Fruit fly (Drosophila melanogaster) whole organism, embryonic: ENCODE results near the gene heix.

Experiments used
- Abd-B ChIP-seq: fragments of 200-800 bp; sonication (Bioruptor generic); optimal IDR thresholded peaks from 2 replicates; lab custom pipeline; 2018; ENCODE audit warnings: missing biosample characterization, mild to moderate bottlenecking, missing genetic modification characterization, moderate library complexity
- Atf-2 ChIP-seq: fragments of 200-800 bp; sonication (Bioruptor generic); optimal IDR thresholded peaks from 2 replicates; lab custom pipeline; 2016; ENCODE audit warnings: missing biosample characterization, missing genetic modification characterization
- B-H1 ChIP-seq: fragments of 200-800 bp; sonication (Bioruptor generic); IDR thresholded peaks from 3 replicates; pipeline ENCODE4 v1.3.6; 2022; ENCODE audit warnings: missing biosample characterization, missing genetic modification characterization
- CG10366 ChIP-seq: fragments of 200-800 bp; sonication (Bioruptor generic); IDR thresholded peaks from 2 replicates; pipeline ENCODE4 v1.3.6; 2022; ENCODE audit warnings: missing biosample characterization, missing genetic modification characterization
- CG12299 ChIP-seq: fragments of 200-800 bp; sonication (Bioruptor generic); optimal IDR thresholded peaks from 2 replicates; lab custom pipeline; 2018; ENCODE audit warnings: missing biosample characterization, mild to moderate bottlenecking, missing genetic modification characterization
- CG12769 ChIP-seq: fragments of 200-800 bp; sonication (Bioruptor generic); optimal IDR thresholded peaks from 2 replicates; lab custom pipeline; 2019; ENCODE audit warnings: missing biosample characterization, mild to moderate bottlenecking, missing genetic modification characterization, moderate library complexity
- CG13894 ChIP-seq: fragments of 200-800 bp; sonication (Bioruptor generic); optimal IDR thresholded peaks from 3 replicates; lab custom pipeline; 2018; ENCODE audit warnings: missing biosample characterization, mild to moderate bottlenecking, missing genetic modification characterization, moderate library complexity
- CG14014 ChIP-seq: fragments of 200-800 bp; sonication (Bioruptor generic); IDR thresholded peaks from 2 replicates; pipeline ENCODE4 v1.3.6; 2022; ENCODE audit warnings: missing biosample characterization, missing genetic modification characterization
- CG14441 ChIP-seq: fragments of 200-800 bp; sonication (Bioruptor generic); IDR thresholded peaks from 2 replicates; pipeline ENCODE4 v1.3.6; 2022; ENCODE audit warnings: missing biosample characterization, missing genetic modification characterization
- CG15011 ChIP-seq: fragments of 200-800 bp; sonication (Bioruptor generic); optimal IDR thresholded peaks from 3 replicates; lab custom pipeline; 2018; ENCODE audit warnings: missing biosample characterization, mild to moderate bottlenecking, missing genetic modification characterization
- CG15269 ChIP-seq: fragments of 200-800 bp; sonication (Bioruptor generic); optimal IDR thresholded peaks from 2 replicates; lab custom pipeline; 2018; ENCODE audit warnings: missing biosample characterization, mild to moderate bottlenecking, missing genetic modification characterization, moderate library complexity
- CG1529 ChIP-seq: fragments of 200-800 bp; sonication (Bioruptor generic); optimal IDR thresholded peaks from 3 replicates; lab custom pipeline; 2018; ENCODE audit warnings: missing biosample characterization, missing genetic modification characterization
- CG1647 ChIP-seq: fragments of 200-800 bp; sonication (Bioruptor generic); optimal IDR thresholded peaks from 3 replicates; lab custom pipeline; 2016; ENCODE audit warnings: missing biosample characterization, missing genetic modification characterization
- CG17829 ChIP-seq: fragments of 200-800 bp; optimal IDR thresholded peaks from 2 replicates; lab custom pipeline; 2019; ENCODE audit warnings: missing biosample characterization, mild to moderate bottlenecking, missing genetic modification characterization, moderate library complexity
- CG31441 ChIP-seq: fragments of 200-800 bp; sonication (Bioruptor generic); IDR thresholded peaks from 2 replicates; pipeline ENCODE4 v1.3.6; 2022; ENCODE audit warnings: missing biosample characterization, missing genetic modification characterization
- CG32772 ChIP-seq: fragments of 200-800 bp; sonication (Bioruptor generic); IDR thresholded peaks from 2 replicates; pipeline ENCODE4 v1.3.6; 2022; ENCODE audit warnings: missing biosample characterization, missing genetic modification characterization
- CG3281 ChIP-seq: fragments of 200-800 bp; sonication (Bioruptor generic); optimal IDR thresholded peaks from 3 replicates; lab custom pipeline; 2017; ENCODE audit warnings: missing biosample characterization, mild to moderate bottlenecking, missing genetic modification characterization
- CG5245 ChIP-seq: fragments of 200-800 bp; sonication (Bioruptor generic); optimal IDR thresholded peaks from 3 replicates; lab custom pipeline; 2016; ENCODE audit warnings: missing biosample characterization, missing genetic modification characterization
- CG5953 ChIP-seq: fragments of 200-800 bp; sonication (Bioruptor generic); IDR thresholded peaks from 2 replicates; pipeline ENCODE4 v1.3.6; 2022; ENCODE audit warnings: missing biosample characterization, missing genetic modification characterization
- CG6854 ChIP-seq: fragments of 200-800 bp; sonication (Bioruptor generic); optimal IDR thresholded peaks from 3 replicates; lab custom pipeline; 2017; ENCODE audit warnings: missing biosample characterization, mild to moderate bottlenecking, missing genetic modification characterization
- CG8765 ChIP-seq: fragments of 200-800 bp; sonication (Bioruptor generic); IDR thresholded peaks from 2 replicates; pipeline ENCODE4 v1.3.6; 2022; ENCODE audit warnings: missing biosample characterization, missing genetic modification characterization
- CG9437 ChIP-seq: fragments of 200-800 bp; sonication (Bioruptor generic); optimal IDR thresholded peaks from 2 replicates; lab custom pipeline; 2018; ENCODE audit warnings: missing biosample characterization, mild to moderate bottlenecking, missing genetic modification characterization
- CG9817 ChIP-seq: fragments of 200-800 bp; sonication (Bioruptor generic); optimal IDR thresholded peaks from 2 replicates; lab custom pipeline; 2018; ENCODE audit warnings: missing biosample characterization, mild to moderate bottlenecking, missing genetic modification characterization, moderate library complexity
- CHES-1-like ChIP-seq: fragments of 200-800 bp; sonication (Bioruptor generic); optimal IDR thresholded peaks from 2 replicates; lab custom pipeline; 2016; ENCODE audit warnings: missing biosample characterization, missing genetic modification characterization
- CrebB ChIP-seq: fragments of 200-800 bp; sonication (Bioruptor generic); optimal IDR thresholded peaks from 3 replicates; lab custom pipeline; 2018; ENCODE audit warnings: missing biosample characterization, mild to moderate bottlenecking, missing genetic modification characterization
- Dek ChIP-seq: fragments of 200-800 bp; sonication (Bioruptor generic); optimal IDR thresholded peaks from 3 replicates; lab custom pipeline; 2019; ENCODE audit warnings: missing biosample characterization, mild to moderate bottlenecking, missing genetic modification characterization, moderate library complexity
- Dip3 ChIP-seq: fragments of 200-800 bp; sonication (Bioruptor generic); optimal IDR thresholded peaks from 3 replicates; lab custom pipeline; 2016; ENCODE audit warnings: missing biosample characterization, missing genetic modification characterization
- NFAT ChIP-seq: fragments of 200-800 bp; sonication (Bioruptor generic); IDR thresholded peaks from 2 replicates; pipeline ENCODE4 v1.3.6; 2022; ENCODE audit warnings: missing biosample characterization, missing genetic modification characterization
- Poxn ChIP-seq: fragments of 200-800 bp; sonication (Bioruptor generic); IDR thresholded peaks from 2 replicates; pipeline ENCODE4 v1.3.6; 2022; ENCODE audit warnings: missing biosample characterization, missing genetic modification characterization
- Ptx1 ChIP-seq: fragments of 200-800 bp; sonication (Bioruptor generic); IDR thresholded peaks from 2 replicates; pipeline ENCODE4 v1.3.6; 2022; ENCODE audit warnings: missing biosample characterization, missing genetic modification characterization
- ato ChIP-seq: fragments of 200-800 bp; sonication (Bioruptor generic); IDR thresholded peaks from 2 replicates; pipeline ENCODE4 v1.3.6; 2022; ENCODE audit warnings: missing biosample characterization, missing genetic modification characterization; ENCODE audit not compliant: partially characterized antibody
- az2 ChIP-seq: fragments of 200-800 bp; sonication (Bioruptor generic); optimal IDR thresholded peaks from 3 replicates; lab custom pipeline; 2016; ENCODE audit warnings: missing biosample characterization, missing genetic modification characterization
- crp ChIP-seq, 2 experiments: fragments of 200-800 bp; sonication (Bioruptor generic); optimal IDR thresholded peaks; 2 replicates in 1 of 2; 3 replicates in 1 of 2; lab custom pipeline; 2017; ENCODE audit warnings: missing biosample characterization in 2 of 2, missing genetic modification characterization in 2 of 2, mild to moderate bottlenecking in 1 of 2, moderate library complexity in 1 of 2
- fd64A ChIP-seq: fragments of 200-800 bp; sonication (Bioruptor generic); optimal IDR thresholded peaks from 3 replicates; lab custom pipeline; 2018; ENCODE audit warnings: missing biosample characterization, mild to moderate bottlenecking, missing genetic modification characterization
- fu2 ChIP-seq: fragments of 200-800 bp; sonication (Bioruptor generic); optimal IDR thresholded peaks from 2 replicates; lab custom pipeline; 2016; ENCODE audit warnings: missing biosample characterization, missing genetic modification characterization
- gsb ChIP-seq: fragments of 200-800 bp; sonication (Bioruptor generic); IDR thresholded peaks from 2 replicates; pipeline ENCODE4 v1.3.6; 2022; ENCODE audit warnings: missing biosample characterization, missing genetic modification characterization
- ham ChIP-seq: fragments of 200-800 bp; sonication (Bioruptor generic); IDR thresholded peaks from 2 replicates; pipeline ENCODE4 v1.3.6; 2022; ENCODE audit warnings: missing biosample characterization, missing genetic modification characterization
- inv ChIP-seq: fragments of 200-800 bp; sonication (Bioruptor generic); IDR thresholded peaks from 2 replicates; pipeline ENCODE4 v1.3.6; 2022; ENCODE audit warnings: missing biosample characterization, missing genetic modification characterization; ENCODE audit not compliant: partially characterized antibody
- kay ChIP-seq: fragments of 200-800 bp; sonication (Bioruptor generic); optimal IDR thresholded peaks from 2 replicates; lab custom pipeline; 2016; ENCODE audit warnings: missing biosample characterization, missing genetic modification characterization
- maf-S ChIP-seq: fragments of 200-800 bp; sonication (Bioruptor generic); optimal IDR thresholded peaks from 2 replicates; lab custom pipeline; 2016; ENCODE audit warnings: missing biosample characterization, missing genetic modification characterization
- odd ChIP-seq: fragments of 200-800 bp; sonication (Bioruptor generic); optimal IDR thresholded peaks from 2 replicates; lab custom pipeline; 2017; ENCODE audit warnings: missing biosample characterization, mild to moderate bottlenecking, missing genetic modification characterization
- otp ChIP-seq: fragments of 200-800 bp; sonication (Bioruptor generic); IDR thresholded peaks from 3 replicates; pipeline ENCODE4, ENCODE4 v1.3.6; 2022; ENCODE audit warnings: missing biosample characterization, missing genetic modification characterization
- phol ChIP-seq: fragments of 200-800 bp; sonication (Bioruptor generic); optimal IDR thresholded peaks from 3 replicates; lab custom pipeline; 2018; ENCODE audit warnings: missing biosample characterization, mild to moderate bottlenecking, missing genetic modification characterization, moderate library complexity
- sima ChIP-seq: fragments of 200-800 bp; sonication (Bioruptor generic); optimal IDR thresholded peaks from 2 replicates; lab custom pipeline; 2016; ENCODE audit warnings: missing biosample characterization, missing genetic modification characterization
- so ChIP-seq: fragments of 200-800 bp; sonication (Bioruptor generic); IDR thresholded peaks from 3 replicates; pipeline ENCODE4 v1.3.6; 2022; ENCODE audit warnings: missing biosample characterization, missing genetic modification characterization
- sob ChIP-seq: fragments of 200-800 bp; sonication (Bioruptor generic); IDR thresholded peaks from 2 replicates; pipeline ENCODE4 v1.3.6; 2022; ENCODE audit warnings: missing biosample characterization, missing genetic modification characterization
- sqz ChIP-seq: fragments of 200-800 bp; sonication (Bioruptor generic); optimal IDR thresholded peaks from 3 replicates; lab custom pipeline; 2018; ENCODE audit warnings: missing biosample characterization, mild to moderate bottlenecking, missing genetic modification characterization
- sug ChIP-seq: fragments of 200-800 bp; optimal IDR thresholded peaks from 2 replicates; lab custom pipeline; 2019; ENCODE audit warnings: missing biosample characterization, mild to moderate bottlenecking, missing genetic modification characterization, moderate library complexity
- toy ChIP-seq: fragments of 200-800 bp; sonication (Bioruptor generic); IDR thresholded peaks from 2 replicates; pipeline ENCODE4 v1.3.6; 2022; ENCODE audit warnings: missing biosample characterization, missing genetic modification characterization

heix gene

DNA sequence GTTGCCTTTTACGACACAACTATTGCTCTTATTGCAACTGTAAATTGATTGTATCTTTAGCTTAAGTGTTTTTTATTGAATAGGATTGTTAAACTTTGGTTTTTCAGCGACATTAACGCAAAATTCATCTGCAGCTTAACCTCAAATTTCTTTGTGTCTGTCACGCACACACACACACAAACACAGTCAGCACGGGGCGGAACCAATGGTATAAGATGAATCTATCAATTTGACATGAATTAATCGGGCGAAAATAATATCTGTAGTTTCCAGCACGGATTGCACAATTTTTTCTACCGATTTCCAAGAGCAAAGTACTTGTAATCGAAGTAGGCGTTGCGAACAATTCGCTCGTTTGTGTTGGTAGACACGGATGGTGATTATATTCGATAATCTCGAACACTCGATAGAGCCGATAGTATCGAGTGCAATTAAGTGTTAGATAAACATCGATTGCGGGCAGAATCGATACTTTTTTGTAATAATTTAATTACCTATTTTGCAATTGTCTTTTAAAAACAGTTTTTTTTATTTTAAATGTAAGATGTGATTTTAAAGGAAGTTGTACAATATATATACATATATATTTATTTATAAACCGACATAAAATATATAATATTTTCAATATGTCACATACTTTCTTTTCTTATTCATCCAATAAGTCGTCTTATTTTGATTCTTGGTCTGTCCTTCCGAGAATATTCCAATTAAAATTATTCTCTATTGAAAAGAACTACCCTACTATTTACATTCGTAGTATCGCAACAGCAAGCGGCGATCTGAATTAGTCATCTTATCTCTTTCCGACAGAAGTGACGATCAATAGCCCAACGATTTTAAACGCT is 42.2 kb downstream of the heix start, which contains the start of the genes PRL-1 and EndoGI (continued):
- TF ChIP-seq NFAT (GFP tag; lab: Robert Waterston, UW) (no peak; the same call in 1 of the 2 replicates), CG3281 (peak; percentile 77), az2 (GFP tag; lab: Kevin White, UChicago) (peak; percentile 59), phol (peak; percentile 75), toy (GFP tag; lab: Robert Waterston, UW) (no peak; the same call in 1 of the 2 replicates), crp (GFP tag; optimal IDR thresholded peaks at IDR 0.05; lab: Kevin White, UChicago) (peak in 1 of 2 experiments; percentile 62), sug (tag; lab: Kevin White, UChicago) (peak; percentile 77), CG6854 (GFP tag; lab: Kevin White, UChicago) (peak; percentile 68), maf-S (GFP tag; lab: Kevin White, UChicago) (no peak), Ptx1 (GFP tag; lab: Robert Waterston, UW) (peak; percentile 77), CG17829 (peak; percentile 91), B-H1 (GFP tag; lab: Robert Waterston, UW) (peak; percentile 59; the same call in 1 of the 3 replicates), CG32772 (GFP tag; lab: Robert Waterston, UW) (peak; percentile 20; the same call in 1 of the 2 replicates), CG5953 (GFP tag; lab: Robert Waterston, UW) (no peak), sqz (GFP tag; lab: Kevin White, UChicago) (peak; percentile 59), fu2 (no peak), ham (GFP tag; lab: Robert Waterston, UW) (no peak), Poxn (GFP tag; lab: Robert Waterston, UW) (no peak), CG1529 (GFP tag; lab: Kevin White, UChicago) (peak; percentile 4), inv (GFP tag; lab: Robert Waterston, UW) (peak; percentile 99), CG8765 (GFP tag; lab: Robert Waterston, UW) (peak; percentile 43; the same call in 1 of the 2 replicates), CG9437 (GFP tag; lab: Kevin White, UChicago) (peak; percentile 56), CG10366 (GFP tag; lab: Robert Waterston, UW) (peak; percentile 70; the same call in 1 of the 2 replicates), CG9817 (peak; percentile 65), otp (GFP tag; lab: Robert Waterston, UW) (no peak; the same call in 1 of the 3 replicates), CG12299 (tag; lab: Kevin White, UChicago) (peak; percentile 78), CG14441 (GFP tag; lab: Robert Waterston, UW) (peak; percentile 59; the same call in 1 of the 2 replicates), odd (GFP tag; lab: Kevin White, UChicago) (peak; percentile 59), CrebB (tag; lab: Kevin White, UChicago) (peak; percentile 73), sima (GFP tag; lab: Kevin White, UChicago) (no peak), fd64A (GFP tag; lab: Kevin White, UChicago) (no peak), CG14014 (GFP tag; lab: Robert Waterston, UW) (peak; percentile 85), CG12769 (tag; lab: Kevin White, UChicago) (no peak), CG5245 (GFP tag; lab: Kevin White, UChicago) (no peak), CG31441 (peak; percentile 86), CG15011 (GFP tag; lab: Kevin White, UChicago) (no peak), gsb (GFP tag; lab: Robert Waterston, UW) (no peak; the same call in 1 of the 2 replicates), Abd-B (GFP tag; lab: Kevin White, UChicago) (no peak), Dip3 (GFP tag; lab: Kevin White, UChicago) (peak; percentile 25), CG1647 (GFP tag; lab: Kevin White, UChicago) (peak; percentile 46), kay (GFP tag; lab: Kevin White, UChicago) (peak; percentile 74), so (GFP tag; lab: Robert Waterston, UW) (peak; percentile 79), Atf-2 (no peak), Dek (tag; lab: Kevin White, UChicago) (peak; percentile 77), CHES-1-like (GFP tag; lab: Kevin White, UChicago) (no peak), CG13894 (tag; lab: Kevin White, UChicago) (peak; percentile 79), sob (GFP tag; lab: Robert Waterston, UW) (peak; percentile 74), ato (GFP tag; lab: Robert Waterston, UW) (peak; percentile 100), CG15269 (tag; lab: Kevin White, UChicago) (peak; percentile 90)
